Fruit fly (Drosophila melanogaster) whole organism, embryonic: Measurements from ENCODE around the gene CG6409.

Experiments
- ATbp ChIP-seq: fragments of 200-800 bp; sonication (Bioruptor generic); optimal IDR thresholded peaks from 2 replicates; lab custom pipeline; 2017; ENCODE audit warnings: missing biosample characterization, mild to moderate bottlenecking, missing genetic modification characterization, missing genetic modification reagents
- Abd-B ChIP-seq: fragments of 200-800 bp; sonication (Bioruptor generic); optimal IDR thresholded peaks from 2 replicates; lab custom pipeline; 2018; ENCODE audit warnings: missing biosample characterization, mild to moderate bottlenecking, missing genetic modification characterization, moderate library complexity
- Bteb2 ChIP-seq: fragments of 200-800 bp; sonication (Bioruptor generic); optimal IDR thresholded peaks from 2 replicates; lab custom pipeline; 2016; ENCODE audit warnings: missing biosample characterization, missing genetic modification characterization
- CG10366 ChIP-seq: fragments of 200-800 bp; sonication (Bioruptor generic); IDR thresholded peaks from 2 replicates; pipeline ENCODE4 v1.3.6; 2022; ENCODE audit warnings: missing biosample characterization, missing genetic modification characterization
- CG12219 ChIP-seq: fragments of 200-800 bp; sonication (Bioruptor generic); optimal IDR thresholded peaks from 3 replicates; lab custom pipeline; 2018; ENCODE audit warnings: missing biosample characterization, mild to moderate bottlenecking, missing genetic modification characterization
- CG13123 ChIP-seq: fragments of 200-800 bp; sonication (Bioruptor generic); optimal IDR thresholded peaks from 2 replicates; lab custom pipeline; 2016; ENCODE audit warnings: missing biosample characterization, missing genetic modification characterization
- CG13624 ChIP-seq: fragments of 200-800 bp; sonication (Bioruptor generic); optimal IDR thresholded peaks from 2 replicates; lab custom pipeline; 2016; ENCODE audit warnings: missing biosample characterization, missing genetic modification characterization
- CG15269 ChIP-seq: fragments of 200-800 bp; sonication (Bioruptor generic); optimal IDR thresholded peaks from 2 replicates; lab custom pipeline; 2018; ENCODE audit warnings: missing biosample characterization, mild to moderate bottlenecking, missing genetic modification characterization, moderate library complexity
- CG16863 ChIP-seq: fragments of 200-800 bp; sonication (Bioruptor generic); optimal IDR thresholded peaks from 3 replicates; lab custom pipeline; 2016; ENCODE audit warnings: missing biosample characterization, missing genetic modification characterization
- CG32532 ChIP-seq: fragments of 200-800 bp; sonication (Bioruptor generic); IDR thresholded peaks from 2 replicates; pipeline ENCODE4 v1.3.6; 2022; ENCODE audit warnings: missing biosample characterization, missing genetic modification characterization
- CG3838 ChIP-seq: fragments of 200-800 bp; sonication (Bioruptor generic); optimal IDR thresholded peaks from 3 replicates; lab custom pipeline; 2016; ENCODE audit warnings: missing biosample characterization, missing genetic modification characterization
- CG43689 ChIP-seq: fragments of 200-800 bp; sonication (Bioruptor generic); IDR thresholded peaks from 2 replicates; pipeline ENCODE4 v1.3.6; 2022; ENCODE audit warnings: missing biosample characterization, missing genetic modification characterization
- CG8281 ChIP-seq: fragments of 200-800 bp; sonication (Bioruptor generic); optimal IDR thresholded peaks from 2 replicates; lab custom pipeline; 2018; ENCODE audit warnings: missing biosample characterization, mild to moderate bottlenecking, missing genetic modification characterization, moderate library complexity
- CG8290 ChIP-seq, 3 experiments: fragments of 200-800 bp; sonication (Bioruptor generic); optimal IDR thresholded peaks; 2 replicates each; lab custom pipeline; 2016 to 2019; ENCODE audit warnings: missing biosample characterization in 3 of 3, missing genetic modification characterization in 3 of 3, mild to moderate bottlenecking in 2 of 3, moderate library complexity in 1 of 3
- CG8478 ChIP-seq: fragments of >200 bp; optimal IDR thresholded peaks from 2 replicates; lab custom pipeline; 2018
- CG9609 ChIP-seq: fragments of 200-800 bp; sonication (Bioruptor generic); optimal IDR thresholded peaks from 3 replicates; lab custom pipeline; 2016; ENCODE audit warnings: missing biosample characterization, missing genetic modification characterization
- D ChIP-seq, 2 experiments: fragments of 200-800 bp in 1 of 2; fragments of >200 bp in 1 of 2; sonication (Bioruptor generic) in 1 of 2; optimal IDR thresholded peaks; 2 replicates in 1 of 2; 3 replicates in 1 of 2; lab custom pipeline; 2017; ENCODE audit warnings: mild to moderate bottlenecking in 1 of 2, missing biosample characterization in 1 of 2, missing genetic modification characterization in 1 of 2, missing genetic modification reagents in 1 of 2
- Dfd ChIP-seq, 2 experiments: fragments of >200 bp; optimal IDR thresholded peaks; 2 replicates each; lab custom pipeline; 2017; ENCODE audit warnings: missing biosample characterization in 2 of 2, missing genetic modification characterization in 2 of 2
- Doc3 ChIP-seq: fragments of 200-800 bp; sonication (Bioruptor generic); IDR thresholded peaks from 3 replicates; pipeline ENCODE4 v1.3.6; 2022; ENCODE audit warnings: missing biosample characterization, missing genetic modification characterization; ENCODE audit not compliant: partially characterized antibody
- HLHmδ ChIP-seq: fragments of 200-800 bp; sonication (Bioruptor generic); optimal IDR thresholded peaks from 2 replicates; lab custom pipeline; 2018; ENCODE audit warnings: missing biosample characterization, mild to moderate bottlenecking, missing genetic modification characterization, moderate library complexity
- Med ChIP-seq: fragments of 200-800 bp; sonication (Bioruptor generic); peaks from one replicate; lab custom pipeline; 2016; ENCODE audit warnings: missing biosample characterization, missing genetic modification characterization, mild to moderate bottlenecking, inconsistent platforms, moderate library complexity
- NC2β ChIP-seq: fragments of 200-800 bp; sonication (Bioruptor generic); optimal IDR thresholded peaks from 2 replicates; lab custom pipeline; 2016; ENCODE audit warnings: missing biosample characterization, missing genetic modification characterization
- Opbp ChIP-seq: fragments of 200-800 bp; sonication (Bioruptor generic); IDR thresholded peaks from 3 replicates; pipeline ENCODE4 v1.3.6; 2022; ENCODE audit warnings: missing biosample characterization, missing genetic modification characterization; ENCODE audit not compliant: partially characterized antibody
- Sin3A ChIP-seq: fragments of >200 bp; optimal IDR thresholded peaks from 2 replicates; lab custom pipeline; 2018
- Six4 ChIP-seq: fragments of 200-800 bp; sonication (Bioruptor generic); optimal IDR thresholded peaks from 2 replicates; lab custom pipeline; 2016; ENCODE audit warnings: missing biosample characterization, missing genetic modification characterization
- Stat92E ChIP-seq, 3 experiments: fragments of >200 bp in 2 of 3; fragments of 200-800 bp in 1 of 3; sonication (Bioruptor generic) in 1 of 3; optimal IDR thresholded peaks; 2 replicates each; lab custom pipeline; 2017 to 2019; ENCODE audit warnings: missing biosample characterization in 3 of 3, missing genetic modification characterization in 3 of 3, mild to moderate bottlenecking in 1 of 3, moderate library complexity in 1 of 3
- Xbp1 ChIP-seq: fragments of 200-800 bp; sonication (Bioruptor generic); optimal IDR thresholded peaks from 3 replicates; lab custom pipeline; 2016; ENCODE audit warnings: missing biosample characterization, mild to moderate bottlenecking, missing genetic modification characterization
- bowl ChIP-seq: fragments of 200-800 bp; sonication (Bioruptor generic); IDR thresholded peaks from 2 replicates; pipeline ENCODE4 v1.3.6; 2022; ENCODE audit warnings: missing biosample characterization, missing genetic modification characterization
- cas ChIP-seq: fragments of 200-800 bp; sonication (Bioruptor generic); IDR thresholded peaks from 2 replicates; pipeline ENCODE4 v1.3.6; 2022; ENCODE audit warnings: missing biosample characterization, missing genetic modification characterization
- dimm ChIP-seq: fragments of 200-800 bp; sonication (Bioruptor generic); IDR thresholded peaks from 2 replicates; pipeline ENCODE4 v1.3.6; 2022; ENCODE audit warnings: missing biosample characterization, missing genetic modification characterization
- disco-r ChIP-seq: fragments of 200-800 bp; sonication (Bioruptor generic); optimal IDR thresholded peaks from 2 replicates; lab custom pipeline; 2016; ENCODE audit warnings: missing biosample characterization, missing genetic modification characterization
- dmrt99B ChIP-seq: fragments of 200-800 bp; sonication (Bioruptor generic); optimal IDR thresholded peaks from 2 replicates; lab custom pipeline; 2018; ENCODE audit warnings: missing biosample characterization, mild to moderate bottlenecking, missing genetic modification characterization, moderate library complexity
- h ChIP-seq: fragments of >200 bp; optimal IDR thresholded peaks from 2 replicates; lab custom pipeline; 2017
- inv ChIP-seq: fragments of 200-800 bp; sonication (Bioruptor generic); IDR thresholded peaks from 2 replicates; pipeline ENCODE4 v1.3.6; 2022; ENCODE audit warnings: missing biosample characterization, missing genetic modification characterization; ENCODE audit not compliant: partially characterized antibody
- jigr1 ChIP-seq: fragments of 200-800 bp; sonication (Bioruptor generic); IDR thresholded peaks from 3 replicates; pipeline ENCODE4 v1.3.6; 2022; ENCODE audit warnings: missing biosample characterization, missing genetic modification characterization
- jumu ChIP-seq: fragments of 200-800 bp; sonication (Bioruptor generic); optimal IDR thresholded peaks from 3 replicates; lab custom pipeline; 2016; ENCODE audit warnings: missing biosample characterization, missing genetic modification characterization
- klu ChIP-seq: fragments of 200-800 bp; sonication (Bioruptor generic); IDR thresholded peaks from 2 replicates; pipeline ENCODE4 v1.3.6; 2022; ENCODE audit warnings: missing biosample characterization, missing genetic modification characterization
- nerfin-1 ChIP-seq: fragments of 200-800 bp; sonication (Bioruptor generic); optimal IDR thresholded peaks from 3 replicates; lab custom pipeline; 2019; ENCODE audit warnings: missing biosample characterization, mild to moderate bottlenecking, missing genetic modification characterization, moderate library complexity
- nerfin-2 ChIP-seq: fragments of 200-800 bp; sonication (Bioruptor generic); IDR thresholded peaks from 2 replicates; pipeline ENCODE4 v1.3.6; 2022; ENCODE audit warnings: missing biosample characterization, missing genetic modification characterization; ENCODE audit not compliant: partially characterized antibody
- pb ChIP-seq: fragments of 200-800 bp; sonication (Bioruptor generic); optimal IDR thresholded peaks from 3 replicates; lab custom pipeline; 2016; ENCODE audit warnings: missing biosample characterization, missing genetic modification characterization
- run ChIP-seq: fragments of 200-800 bp; sonication (Bioruptor generic); optimal IDR thresholded peaks from 3 replicates; lab custom pipeline; 2018; ENCODE audit warnings: missing biosample characterization, mild to moderate bottlenecking, missing genetic modification characterization
- sc ChIP-seq, 3 experiments: fragments of >200 bp in 2 of 3; fragments of 200-800 bp in 1 of 3; sonication (Bioruptor generic) in 1 of 3; optimal IDR thresholded peaks; 2 replicates in 2 of 3; 3 replicates in 1 of 3; lab custom pipeline; 2017; ENCODE audit warnings: mild to moderate bottlenecking in 1 of 3, missing biosample characterization in 1 of 3, missing genetic modification characterization in 1 of 3, missing genetic modification reagents in 1 of 3
- sisA ChIP-seq: fragments of 200-800 bp; sonication (Bioruptor generic); IDR thresholded peaks from 2 replicates; pipeline ENCODE4 v1.3.6; 2022; ENCODE audit warnings: missing biosample characterization, missing genetic modification characterization
- slou ChIP-seq: fragments of 200-800 bp; sonication (Bioruptor generic); optimal IDR thresholded peaks from 3 replicates; lab custom pipeline; 2016; ENCODE audit warnings: missing biosample characterization, missing genetic modification characterization
- trem ChIP-seq: fragments of 200-800 bp; optimal IDR thresholded peaks from 3 replicates; lab custom pipeline; 2019; ENCODE audit warnings: missing biosample characterization, mild to moderate bottlenecking, missing genetic modification characterization, moderate library complexity
- trh ChIP-seq: fragments of 200-800 bp; sonication (Bioruptor generic); optimal IDR thresholded peaks from 2 replicates; lab custom pipeline; 2016; ENCODE audit warnings: missing biosample characterization, missing genetic modification characterization
- wor ChIP-seq: fragments of 200-800 bp; sonication (Bioruptor generic); IDR thresholded peaks from 2 replicates; pipeline ENCODE4 v1.3.6; 2022; ENCODE audit warnings: missing biosample characterization, missing genetic modification characterization
- z ChIP-seq: fragments of 200-800 bp; sonication (Bioruptor generic); IDR thresholded peaks from 3 replicates; pipeline ENCODE4 v1.3.6; 2022; ENCODE audit warnings: missing biosample characterization, missing genetic modification characterization

The CG6409 gene

DNA sequence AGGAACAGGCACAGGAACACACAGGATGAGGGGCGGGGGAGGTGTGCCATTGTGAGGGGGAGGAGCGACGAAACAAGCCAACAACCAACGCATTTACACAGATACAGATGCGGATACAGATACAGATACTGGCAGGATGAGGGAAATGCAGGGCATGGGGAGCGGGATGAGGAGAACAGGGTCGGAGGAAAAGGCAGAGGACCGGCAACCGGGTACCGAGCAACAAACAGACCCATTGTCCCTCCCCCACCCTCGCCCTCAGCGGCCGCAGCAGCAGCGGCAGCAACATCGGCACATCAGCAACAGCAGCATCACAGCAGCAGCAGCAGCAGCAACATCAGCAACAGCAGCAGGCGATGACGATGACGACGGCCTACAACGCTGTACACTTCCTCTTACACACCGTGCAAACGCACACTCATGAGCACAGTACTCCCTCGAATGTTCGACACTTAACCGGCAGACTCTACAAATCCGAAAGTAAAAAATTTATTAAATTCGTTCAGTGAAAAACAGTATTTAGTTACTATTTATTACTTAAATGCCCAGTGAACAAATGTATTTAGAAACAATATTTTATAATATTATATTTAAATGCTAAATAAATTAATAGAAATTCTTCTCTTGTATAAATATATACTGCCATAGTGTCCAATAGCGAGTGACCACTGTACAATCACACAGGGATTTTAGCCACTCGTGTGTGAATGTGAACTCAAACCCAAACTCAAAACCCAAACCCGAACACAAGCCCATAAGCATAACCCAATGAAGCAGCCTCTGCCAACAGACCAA lies 26.6 kb downstream of the CG6409 start (continued):
- TF ChIP-seq nerfin-2 (GFP tag; lab: Robert Waterston, UW) (no peak), z (GFP tag; lab: Robert Waterston, UW) (peak; percentile 67), CG13123 (GFP tag; lab: Kevin White, UChicago) (peak; percentile 45), CG8281 (tag; lab: Kevin White, UChicago) (peak; percentile 71), Bteb2 (peak; percentile 17), inv (no peak), CG10366 (GFP tag; lab: Robert Waterston, UW) (peak; percentile 79), HLHmδ (GFP tag; lab: Kevin White, UChicago) (no peak), cas (peak; percentile 62; the same call in 1 of the 2 replicates), dimm (peak; percentile 51; the same call in 1 of the 2 replicates), sc (optimal IDR thresholded peaks at IDR 0.05; lab: Kevin White, UChicago) (no peak), sc (GFP tag; optimal IDR thresholded peaks at IDR 0.05; lab: Kevin White, UChicago) (peak; percentile 81), CG43689 (peak; percentile 64; the same call in 1 of the 2 replicates), bowl (GFP tag; lab: Robert Waterston, UW) (no peak), trem (tag; lab: Kevin White, UChicago) (peak; percentile 92), ATbp (GFP tag; lab: Kevin White, UChicago) (peak; percentile 78), slou (GFP tag; lab: Kevin White, UChicago) (peak; percentile 11), D (optimal IDR thresholded peaks at IDR 0.05; lab: Kevin White, UChicago) (peak; percentile 46), D (GFP tag; optimal IDR thresholded peaks at IDR 0.05; lab: Kevin White, UChicago) (peak; percentile 94), CG9609 (GFP tag; lab: Kevin White, UChicago) (peak; percentile 32), jigr1 (GFP tag; lab: Robert Waterston, UW) (peak; percentile 70; the same call in 2 of the 3 replicates), CG13624 (GFP tag; lab: Kevin White, UChicago) (no peak), wor (GFP tag; lab: Robert Waterston, UW) (peak; percentile 78), jumu (GFP tag; lab: Kevin White, UChicago) (no peak), Opbp (GFP tag; lab: Robert Waterston, UW) (no peak), CG15269 (peak; percentile 89), klu (GFP tag; lab: Robert Waterston, UW) (peak; percentile 78), sisA (GFP tag; lab: Robert Waterston, UW) (peak; percentile 89), CG8478 (lab: Kevin White, UChicago) (peak; percentile 56), CG16863 (GFP tag; lab: Kevin White, UChicago) (no peak), Abd-B (peak; percentile 84), h (no peak), CG3838 (GFP tag; lab: Kevin White, UChicago) (no peak), Med (GFP tag; lab: Kevin White, UChicago) (peak; percentile 59), Dfd (GFP tag; optimal IDR thresholded peaks at IDR 0.05; lab: Kevin White, UChicago) (no peak), Xbp1 (peak; percentile 81), Stat92E (GFP tag; optimal IDR thresholded peaks at IDR 0.05; lab: Kevin White, UChicago) (peak in 1 of 3 experiments; percentile 6), Sin3A (no peak), nerfin-1 (tag; lab: Kevin White, UChicago) (peak; percentile 84), dmrt99B (peak; percentile 97), NC2β (GFP tag; lab: Kevin White, UChicago) (no peak), CG12219 (peak; percentile 73), pb (GFP tag; lab: Kevin White, UChicago) (no peak), run (tag; lab: Kevin White, UChicago) (peak; percentile 55), disco-r (no peak), CG32532 (GFP tag; lab: Robert Waterston, UW) (peak; percentile 75), Six4 (GFP tag; lab: Kevin White, UChicago) (peak; percentile 80), CG8290 (GFP tag; optimal IDR thresholded peaks at IDR 0.05; lab: Kevin White, UChicago) (peak; percentile 59), CG8290 (tag; optimal IDR thresholded peaks at IDR 0.05; lab: Kevin White, UChicago) (peak; percentile 13 to 27), trh (peak; percentile 61), Doc3 (GFP tag; lab: Robert Waterston, UW) (no peak)
